Worm (Caenorhabditis elegans): Measurements from ENCODE around the gene frpr-9.

DNA sequence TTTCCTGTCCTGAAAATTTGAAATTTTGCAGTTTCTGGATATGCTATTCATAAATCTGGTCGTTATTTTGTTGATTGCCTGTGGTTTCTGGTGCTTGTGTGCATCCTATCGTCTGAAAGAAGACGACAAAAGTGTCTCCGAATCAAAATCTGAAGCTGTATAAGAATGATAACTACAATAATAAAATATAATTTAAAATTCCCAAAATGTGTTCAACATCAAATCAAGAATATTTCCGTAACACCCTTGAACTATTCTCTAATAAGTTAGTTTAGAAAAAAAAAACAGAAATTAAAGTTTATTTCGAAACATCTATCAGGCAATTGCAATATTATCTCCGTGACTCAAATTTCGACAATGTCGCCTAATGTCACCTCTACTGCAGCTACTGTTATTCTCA lies 48.6 kb downstream of the frpr-9 start, which contains the start of gene C45B11.8:
- TF ChIP-seq ceh-82 (tag; optimal IDR thresholded peaks at IDR 0.05) (no peak), unc-62 (GFP tag; optimal IDR thresholded peaks at IDR 0.05) (no peak), blmp-1 (tag; optimal IDR thresholded peaks at IDR 0.05; ENCODE audit: insufficient read depth) (no peak), nhr-23 (tag; optimal IDR thresholded peaks at IDR 0.05) (no peak), unc-55 (GFP tag; optimal IDR thresholded peaks at IDR 0.05) (no peak), unc-39 (tag; optimal IDR thresholded peaks at IDR 0.05) (no peak), fos-1 (tag; optimal IDR thresholded peaks at IDR 0.05) (no peak), lsy-2 (tag; optimal IDR thresholded peaks at IDR 0.05) (no peak), nhr-237 (tag; optimal IDR thresholded peaks at IDR 0.05) (no peak), nhr-6 (tag; optimal IDR thresholded peaks at IDR 0.05) (no peak), snpc-4 (tag; optimal IDR thresholded peaks at IDR 0.05) (no peak), zag-1 (tag; optimal IDR thresholded peaks at IDR 0.05) (no peak)

Measured in whole organism, L2 larva.